Fruit fly (Drosophila melanogaster): ENCODE results near the gene udt.

Gene udt

dm6 chr3R:23773610-23774364 is 10.7 kb upstream of the udt start, which contains the start of gene CG10208:
CG10208 (minus strand) TSS chr3R:23774127.
- TF ChIP-seq noc (tag; optimal IDR thresholded peaks at IDR 0.05), result peak; percentile 39

dm6 chr3R:23772808-23773207 is 9.7 kb upstream of the udt start, which contains the start of gene tst:
tst (minus strand) TSS chr3R:23772859.
- TF ChIP-seq noc (tag; optimal IDR thresholded peaks at IDR 0.05), result peak; percentile 90

- TF ChIP-seq noc (tag; optimal IDR thresholded peaks at IDR 0.05), result peak; percentile 69
These were observed 4.4 kb upstream of the udt start, which contains the start of the genes CG10214 and CG10375 for dm6 chr3R:23767417-23767853. CG10214 (minus strand) TSS chr3R:23767488. CG10375 (plus strand) TSS chr3R:23767712.

dm6 chr3R:23763622-23764273 is 685 bp upstream of the udt start, which contains the start of gene Lsd-1:
Lsd-1 (plus strand) TSS chr3R:23763857.
- peak; percentile 31 for TF ChIP-seq noc (tag; optimal IDR thresholded peaks at IDR 0.05)

- TF ChIP-seq noc (tag; optimal IDR thresholded peaks at IDR 0.05), result peak; percentile 7
These were observed 2.6 kb downstream of the udt start, which contains the start of gene SdhD for dm6 chr3R:23760219-23761018. SdhD (minus strand) TSS chr3R:23760600.

dm6 chr3R:23757912-23758607 is 5.0 kb downstream of the udt start, which contains the start of the genes PTPMT1 and Hrd3:
PTPMT1 (plus strand) TSS chr3R:23758339.
Hrd3 (minus strand) TSS chr3R:23758557.
- TF ChIP-seq noc (tag; optimal IDR thresholded peaks at IDR 0.05), result peak; percentile 99

dm6 chr3R:23752728-23753127 is 10.3 kb downstream of the udt start, which contains the start of the genes RanBP3 and Rpt5:
RanBP3 (minus strand) TSS chr3R:23752834.
Rpt5 (plus strand) TSS chr3R:23752876.
- TF ChIP-seq noc (tag; optimal IDR thresholded peaks at IDR 0.05), result peak; percentile 64

dm6 chr3R:23747446-23747845 is 15.6 kb downstream of the udt start:
- TF ChIP-seq noc (tag; optimal IDR thresholded peaks at IDR 0.05), result no peak

- no peak for TF ChIP-seq noc (tag; optimal IDR thresholded peaks at IDR 0.05)
These were observed 22.1 kb downstream of the udt start for dm6 chr3R:23740968-23741367.

dm6 chr3R:23737676-23738574 is 25.1 kb downstream of the udt start:
- no peak for TF ChIP-seq noc (tag; optimal IDR thresholded peaks at IDR 0.05)

- no peak for TF ChIP-seq noc (tag; optimal IDR thresholded peaks at IDR 0.05)
These were observed 26.7 kb downstream of the udt start for dm6 chr3R:23736365-23736764.

- TF ChIP-seq noc (tag; optimal IDR thresholded peaks at IDR 0.05), result no peak
These were observed 27.4 kb downstream of the udt start for dm6 chr3R:23735648-23736047.

- no peak for TF ChIP-seq noc (tag; optimal IDR thresholded peaks at IDR 0.05)
These were observed 28.3 kb downstream of the udt start for dm6 chr3R:23734573-23735404.

Data from whole organism, larva.